Worm (Caenorhabditis elegans) whole organism, mixed stage, embryonic: Measurements from ENCODE around the gene perm-5.

Experiments
- M03D4.4 ChIP-seq: sonication (generic microtip); optimal IDR thresholded peaks from 2 replicates; lab custom pipeline; 2017; ENCODE audit warnings: mild to moderate bottlenecking, missing genetic modification characterization, missing compliant biosample characterization
- bed-3 ChIP-seq: fragments of 200-800 bp; sonication (Bioruptor generic); optimal IDR thresholded peaks from 3 replicates; lab custom pipeline; 2018; ENCODE audit warnings: mild to moderate bottlenecking, missing genetic modification characterization, moderate library complexity, missing compliant biosample characterization
- ceh-39 ChIP-seq: fragments of 150-350 bp; optimal IDR thresholded peaks from 2 replicates; lab custom pipeline; 2014; ENCODE audit warnings: missing biosample characterization, missing genetic modification characterization
- ceh-43 ChIP-seq: fragments of 200-800 bp; sonication (Bioruptor generic); optimal IDR thresholded peaks from 2 replicates; lab custom pipeline; 2018; ENCODE audit warnings: mild to moderate bottlenecking, missing genetic modification characterization, moderate library complexity, missing compliant biosample characterization
- ceh-83 ChIP-seq: fragments of 200-800 bp; sonication (Bioruptor generic); optimal IDR thresholded peaks from 2 replicates; lab custom pipeline; 2018; ENCODE audit warnings: mild to moderate bottlenecking, missing genetic modification characterization, missing compliant biosample characterization
- ces-1 ChIP-seq: fragments of 150-350 bp; optimal IDR thresholded peaks from 2 replicates; lab custom pipeline; 2014; ENCODE audit warnings: missing biosample characterization, missing genetic modification reagents, missing genetic modification characterization
- cnd-1 ChIP-seq: fragments of 200-800 bp; sonication (Bioruptor generic); optimal IDR thresholded peaks from 2 replicates; lab custom pipeline; 2018; ENCODE audit warnings: mild to moderate bottlenecking, missing genetic modification characterization, missing compliant biosample characterization
- elt-1 ChIP-seq: sonication (generic microtip); optimal IDR thresholded peaks from 2 replicates; lab custom pipeline; 2017; ENCODE audit warnings: missing genetic modification characterization, mild to moderate bottlenecking, missing compliant biosample characterization, antibody characterized with exemption, moderate library complexity, borderline replicate concordance; ENCODE audit not compliant: insufficient read depth
- flh-1 ChIP-seq: fragments of 200-800 bp; sonication (Bioruptor generic); optimal IDR thresholded peaks from 2 replicates; lab custom pipeline; 2018; ENCODE audit warnings: mild to moderate bottlenecking, missing genetic modification characterization, moderate library complexity, missing compliant biosample characterization
- ham-2 ChIP-seq: fragments of 200-800 bp; sonication (Bioruptor generic); optimal IDR thresholded peaks from 2 replicates; lab custom pipeline; 2018; ENCODE audit warnings: mild to moderate bottlenecking, missing genetic modification characterization, missing compliant biosample characterization
- hlh-1 ChIP-seq: fragments of 150-350 bp; optimal IDR thresholded peaks from 2 replicates; lab custom pipeline; 2014; ENCODE audit warnings: missing biosample characterization, missing genetic modification reagents, missing genetic modification characterization
- lin-32 ChIP-seq: fragments of 200-800 bp; sonication (Bioruptor generic); optimal IDR thresholded peaks from 2 replicates; lab custom pipeline; 2018; ENCODE audit warnings: mild to moderate bottlenecking, missing genetic modification characterization, missing compliant biosample characterization
- lsy-2 ChIP-seq: fragments of 150-350 bp; optimal IDR thresholded peaks from 2 replicates; lab custom pipeline; 2014; ENCODE audit warnings: missing biosample characterization, missing genetic modification characterization
- mab-5 ChIP-seq: fragments of 150-350 bp; optimal IDR thresholded peaks from 2 replicates; lab custom pipeline; 2014; ENCODE audit warnings: missing biosample characterization, missing genetic modification characterization
- mep-1 ChIP-seq: fragments of 150-350 bp; optimal IDR thresholded peaks from 2 replicates; lab custom pipeline; 2017; ENCODE audit warnings: missing biosample characterization, missing genetic modification reagents, missing genetic modification characterization, inconsistent platforms
- mls-2 ChIP-seq: sonication (generic microtip); optimal IDR thresholded peaks from 2 replicates; lab custom pipeline; 2016; ENCODE audit warnings: mild to moderate bottlenecking, missing genetic modification characterization, moderate library complexity, missing compliant biosample characterization
- nhr-12 ChIP-seq: fragments of 150-350 bp; optimal IDR thresholded peaks from 2 replicates; lab custom pipeline; 2014; ENCODE audit warnings: missing biosample characterization, missing genetic modification characterization
- nhr-2 ChIP-seq: fragments of 150-350 bp; optimal IDR thresholded peaks from 2 replicates; lab custom pipeline; 2014; ENCODE audit warnings: missing biosample characterization, missing genetic modification characterization
- nhr-28 ChIP-seq: fragments of 150-350 bp; optimal IDR thresholded peaks from 2 replicates; lab custom pipeline; 2014; ENCODE audit warnings: missing biosample characterization, missing genetic modification characterization
- nhr-76 ChIP-seq: sonication (generic microtip); optimal IDR thresholded peaks from 2 replicates; lab custom pipeline; 2017; ENCODE audit warnings: missing biosample characterization, missing genetic modification characterization
- pha-4 ChIP-seq: fragments of 150-350 bp; optimal IDR thresholded peaks from 2 replicates; lab custom pipeline; 2018; ENCODE audit warnings: missing biosample characterization, missing genetic modification reagents, missing genetic modification characterization
- sem-2 ChIP-seq: fragments of 200-800 bp; sonication (Bioruptor generic); optimal IDR thresholded peaks from 2 replicates; lab custom pipeline; 2018; ENCODE audit warnings: mild to moderate bottlenecking, missing genetic modification characterization, missing compliant biosample characterization
- snpc-4 ChIP-seq: fragments of 150-350 bp; optimal IDR thresholded peaks from 2 replicates; lab custom pipeline; 2014; ENCODE audit warnings: missing biosample characterization, missing genetic modification characterization
- sptf-1 ChIP-seq: sonication (generic microtip); optimal IDR thresholded peaks from 2 replicates; lab custom pipeline; 2017; ENCODE audit warnings: mild to moderate bottlenecking, missing genetic modification characterization, moderate library complexity, missing compliant biosample characterization
- tbx-8 ChIP-seq: fragments of 200-800 bp; sonication (Bioruptor generic); optimal IDR thresholded peaks from 2 replicates; lab custom pipeline; 2018; ENCODE audit warnings: mild to moderate bottlenecking, missing genetic modification characterization, moderate library complexity, missing compliant biosample characterization
- unc-120 ChIP-seq: sonication (generic microtip); optimal IDR thresholded peaks from 2 replicates; lab custom pipeline; 2017; ENCODE audit warnings: missing genetic modification characterization, missing compliant biosample characterization; ENCODE audit not compliant: poor library complexity, severe bottlenecking
- unc-39 ChIP-seq: fragments of 150-350 bp; optimal IDR thresholded peaks from 2 replicates; lab custom pipeline; 2014; ENCODE audit warnings: missing biosample characterization, missing genetic modification characterization
- unc-62 ChIP-seq: fragments of 150-350 bp; optimal IDR thresholded peaks from 2 replicates; lab custom pipeline; 2014; ENCODE audit warnings: missing biosample characterization, missing genetic modification reagents, missing genetic modification characterization
- zip-8 ChIP-seq: fragments of 150-350 bp; optimal IDR thresholded peaks from 2 replicates; lab custom pipeline; 2014; ENCODE audit warnings: missing biosample characterization, missing genetic modification characterization
- ztf-11 ChIP-seq: fragments of 150-350 bp; optimal IDR thresholded peaks from 2 replicates; lab custom pipeline; 2014; ENCODE audit warnings: missing biosample characterization, missing genetic modification characterization

perm-5 gene

ce11 chrIV:5678044-5678443 is 25.2 kb downstream of the perm-5 start, which contains the start of gene C55C3.4:
Gene C55C3.4 (minus strand): TSS chrIV:5678144.
- TF ChIP-seq tbx-8 = no peak
- no peak for TF ChIP-seq elt-1 (tag; lab: Kevin White, UChicago)
- no peak for TF ChIP-seq unc-62
- TF ChIP-seq, all 35 proteins: peak for 0

DNA sequence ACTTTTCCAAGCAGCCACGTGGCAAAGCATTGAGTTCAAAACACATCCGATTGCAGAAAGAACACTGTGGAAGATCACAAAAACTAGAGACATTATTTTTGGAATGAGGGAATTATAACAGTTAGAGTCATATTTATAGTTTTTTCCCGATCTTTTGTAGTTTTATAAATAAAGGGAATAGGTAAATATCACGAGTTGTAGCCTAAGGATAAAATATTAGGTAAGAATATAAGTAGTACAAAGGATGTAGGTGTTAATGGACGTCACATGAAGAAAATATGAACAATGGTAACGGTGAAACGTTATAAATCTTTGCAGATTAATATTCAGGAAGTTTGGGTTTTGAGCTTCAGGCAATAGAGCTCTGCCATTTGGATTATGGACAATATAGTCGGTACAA is 28.8 kb downstream of the perm-5 start, which contains the start of gene srd-5:
TSS of gene srd-5 (minus strand) at position 101 of the 400 bp plus-strand sequence.
- TF ChIP-seq nhr-76 (tag; lab: Kevin White, UChicago) (no peak), lsy-2 (tag; lab: Kevin White, UChicago) (no peak), mab-5 (tag; lab: Kevin White, UChicago) (no peak), sptf-1 (tag; lab: Kevin White, UChicago) (no peak), unc-62 (no peak), flh-1 (GFP tag; lab: Kevin White, UChicago) (no peak), unc-120 (no peak), mep-1 (tag; lab: Kevin White, UChicago) (no peak), hlh-1 (no peak), tbx-8 (no peak), sem-2 (GFP tag; lab: Kevin White, UChicago) (no peak), elt-1 (tag; lab: Kevin White, UChicago) (no peak), nhr-2 (no peak), unc-39 (tag; lab: Kevin White, UChicago) (no peak), zip-8 (tag; lab: Kevin White, UChicago) (no peak), cnd-1 (tag; lab: Kevin White, UChicago) (no peak), ceh-43 (GFP tag; lab: Kevin White, UChicago) (no peak), nhr-12 (tag; lab: Kevin White, UChicago) (no peak), nhr-28 (tag; lab: Kevin White, UChicago) (no peak), M03D4.4 (tag; lab: Kevin White, UChicago) (no peak)
- TF ChIP-seq, all 35 proteins: peak for 0

- TF ChIP-seq ces-1 = no peak
These were observed 31.9 kb downstream of the perm-5 start for ce11 chrIV:5671325-5671724.

ce11 chrIV:5669459-5669858 is 33.8 kb downstream of the perm-5 start, which contains the start of gene T19E7.6:
Gene T19E7.6 (minus strand): TSS chrIV:5669503.
- TF ChIP-seq bed-3 = no peak
- no peak for TF ChIP-seq tbx-8
- TF ChIP-seq snpc-4 (tag; lab: Kevin White, UChicago) = no peak
- TF ChIP-seq mep-1 (tag; lab: Kevin White, UChicago) = no peak
- no peak for TF ChIP-seq sptf-1 (tag; lab: Kevin White, UChicago)
- no peak for TF ChIP-seq ceh-39 (tag; lab: Kevin White, UChicago)
- no peak for TF ChIP-seq mls-2 (tag; lab: Kevin White, UChicago)
- TF ChIP-seq ham-2 = no peak
- no peak for TF ChIP-seq ztf-11 (tag; lab: Kevin White, UChicago)
- no peak for TF ChIP-seq ceh-43 (GFP tag; lab: Kevin White, UChicago)
- no peak for TF ChIP-seq lin-32 (GFP tag; lab: Kevin White, UChicago)
- no peak for TF ChIP-seq ceh-83 (GFP tag; lab: Kevin White, UChicago)

DNA sequence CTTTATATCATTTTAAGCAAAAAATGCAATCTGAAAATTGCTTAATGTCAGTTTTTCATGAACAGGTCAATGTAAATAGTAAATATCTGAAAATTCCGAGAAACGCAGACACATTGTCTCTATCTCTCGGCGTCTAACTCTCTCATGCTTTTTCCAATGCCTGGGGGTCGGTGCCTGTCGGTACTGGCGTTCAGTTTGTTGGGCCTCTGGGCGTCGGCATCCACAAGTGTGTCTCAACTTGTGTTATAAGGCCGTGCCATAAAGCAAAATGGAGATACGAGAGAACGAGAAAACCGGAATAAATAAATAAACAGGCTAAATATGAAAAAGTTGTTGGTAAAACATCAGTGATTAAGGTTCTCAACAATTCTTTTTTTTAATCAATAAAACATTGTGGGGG is 36.1 kb downstream of the perm-5 start:
- TF ChIP-seq flh-1 (GFP tag; lab: Kevin White, UChicago) = no peak
- no peak for TF ChIP-seq nhr-76 (tag; lab: Kevin White, UChicago)
- peak; percentile 14 for TF ChIP-seq pha-4 (tag; lab: Kevin White, UChicago)
- no peak for TF ChIP-seq unc-120
